Fruit fly (Drosophila melanogaster) Kc167 (cell line): ENCODE measurements around the gene Uggt.

ENCODE experiments used
- Myc ChIP-seq: fragments of >200 bp; optimal IDR thresholded peaks from 2 replicates; lab custom pipeline; 2017; ENCODE audit warnings: missing external identifiers
- Sin3A ChIP-seq: fragments of >200 bp; optimal IDR thresholded peaks from 2 replicates; lab custom pipeline; 2018; ENCODE audit warnings: missing external identifiers
- h ChIP-seq: fragments of >200 bp; optimal IDR thresholded peaks from 3 replicates; lab custom pipeline; 2018; ENCODE audit warnings: missing external identifiers
- insv ChIP-seq: fragments of >200 bp; optimal IDR thresholded peaks from 3 replicates; lab custom pipeline; 2018; ENCODE audit warnings: missing external identifiers
- psq ChIP-seq: fragments of >200 bp; optimal IDR thresholded peaks from 2 replicates; lab custom pipeline; 2017; ENCODE audit warnings: missing external identifiers
- ttk ChIP-seq: sonication (Bioruptor generic); optimal IDR thresholded peaks from 2 replicates; lab custom pipeline; 2017; ENCODE audit warnings: missing external identifiers

Gene Uggt

dm6 chr3L:18865447-18866367 is 6.8 kb upstream of the Uggt start, which contains the start of gene CG14074:
CG14074 (plus strand) TSS chr3L:18866225.
- TF ChIP-seq Myc (lab: Kevin White, UChicago) = no peak

DNA sequence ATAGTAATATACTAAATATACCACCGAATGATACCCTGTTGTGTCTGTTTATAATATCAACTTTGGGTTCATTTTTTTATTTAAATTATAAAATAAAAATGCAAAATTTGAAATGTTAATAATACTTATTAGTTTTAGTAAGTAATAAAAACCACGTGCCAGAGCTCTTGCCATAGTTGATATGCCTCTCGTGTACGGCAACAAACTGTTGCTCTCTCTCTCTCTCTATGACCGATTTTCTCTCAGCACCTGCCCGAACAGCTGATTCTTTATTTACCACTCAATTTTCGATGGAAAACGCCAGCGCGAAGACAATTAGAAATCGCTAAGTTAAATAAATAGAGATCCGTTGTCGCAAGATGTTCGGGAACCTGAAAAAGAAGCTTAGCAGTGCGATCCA is 5.0 kb upstream of the Uggt start, which contains the start of gene Dysb:
Dysb (plus strand) TSS at position 251 of the 400 bp plus-strand sequence.
- no peak for TF ChIP-seq ttk
- TF ChIP-seq psq (lab: Kevin White, UChicago) = no peak
- TF ChIP-seq h (lab: Kevin White, UChicago) = no peak
- no peak for TF ChIP-seq Sin3A (lab: Kevin White, UChicago)

dm6 chr3L:18869035-18869826 is 3.3 kb upstream of the Uggt start, which contains the start of gene Grx1:
Grx1 (plus strand) TSS chr3L:18869230.
- no peak for TF ChIP-seq ttk
- no peak for TF ChIP-seq h (lab: Kevin White, UChicago)
- TF ChIP-seq Sin3A (lab: Kevin White, UChicago) = no peak
- no peak for TF ChIP-seq psq (lab: Kevin White, UChicago)
- no peak for TF ChIP-seq insv (lab: Kevin White, UChicago)
- no peak for TF ChIP-seq Myc (lab: Kevin White, UChicago)

DNA sequence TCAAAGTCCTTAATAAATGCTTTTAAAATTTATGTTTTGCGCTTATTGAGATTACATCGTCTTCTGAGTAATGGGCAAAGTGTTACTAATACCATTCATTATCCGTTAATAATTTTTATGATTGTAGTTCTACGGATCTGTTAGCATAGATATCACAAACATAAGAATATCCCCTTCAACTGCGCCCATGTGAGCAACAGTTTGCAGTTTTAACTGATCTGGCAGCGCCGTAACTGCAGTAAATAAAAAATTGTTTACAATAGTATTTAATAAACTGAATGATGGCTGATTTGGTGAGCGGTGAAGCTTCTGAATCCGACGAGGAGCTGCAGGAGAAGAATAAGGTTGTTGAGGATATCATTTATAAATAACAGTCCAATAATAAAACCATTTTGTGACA is 2.5 kb upstream of the Uggt start, which contains the start of gene Blos3:
Blos3 (plus strand) TSS at position 198 of the 400 bp plus-strand sequence.
- TF ChIP-seq Sin3A (lab: Kevin White, UChicago) = no peak
- TF ChIP-seq h (lab: Kevin White, UChicago) = no peak

dm6 chr3L:18881613-18882012 is 9.1 kb downstream of the Uggt start:
- TF ChIP-seq psq (lab: Kevin White, UChicago) (no peak), Myc (lab: Kevin White, UChicago) (no peak), insv (lab: Kevin White, UChicago) (no peak)

DNA sequence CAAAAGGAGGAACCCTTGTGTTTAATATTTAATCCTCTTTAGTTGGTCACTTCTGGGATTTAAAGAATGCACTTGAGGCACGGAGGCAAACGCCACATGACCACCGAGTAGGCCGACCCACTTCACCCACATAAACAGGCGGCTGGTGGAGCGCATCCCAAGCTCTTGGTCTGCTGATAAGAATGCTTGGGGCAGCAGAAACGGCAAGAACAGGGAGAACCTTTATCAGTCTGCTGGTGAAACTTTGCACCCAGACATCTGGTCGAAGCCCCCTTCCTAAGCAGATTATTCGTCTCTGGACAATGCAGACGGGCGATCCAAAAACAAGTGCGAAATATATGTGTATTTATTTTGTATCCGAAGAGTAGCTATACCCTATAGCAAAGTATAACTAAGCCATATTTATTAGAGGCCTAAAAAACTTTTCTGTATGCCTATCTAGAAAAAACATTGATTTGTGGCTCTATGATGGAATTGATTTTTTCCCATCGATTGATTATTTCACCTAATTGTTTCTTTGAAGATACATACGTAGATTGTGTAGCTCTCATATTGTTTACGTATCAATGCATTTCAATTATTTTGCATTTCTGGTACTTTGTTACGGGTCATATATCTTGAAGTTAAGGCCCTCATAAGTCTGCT is 16.8 kb downstream of the Uggt start:
- TF ChIP-seq h (lab: Kevin White, UChicago) (no peak), ttk (no peak), psq (lab: Kevin White, UChicago) (no peak), Sin3A (lab: Kevin White, UChicago) (no peak), Myc (lab: Kevin White, UChicago) (no peak), insv (lab: Kevin White, UChicago) (no peak)

- TF ChIP-seq insv (lab: Kevin White, UChicago) (no peak), Sin3A (lab: Kevin White, UChicago) (no peak), psq (lab: Kevin White, UChicago) (no peak), Myc (lab: Kevin White, UChicago) (no peak), h (lab: Kevin White, UChicago) (no peak), ttk (no peak)
Measured at dm6 chr3L:18890283-18891175, 18.0 kb downstream of the Uggt start, which contains the start of gene CG3961. CG3961 (minus strand) TSS chr3L:18890483.

- TF ChIP-seq Sin3A (lab: Kevin White, UChicago) (no peak), Myc (lab: Kevin White, UChicago) (no peak), insv (lab: Kevin White, UChicago) (no peak), h (lab: Kevin White, UChicago) (no peak), ttk (no peak), psq (lab: Kevin White, UChicago) (no peak)
Measured at dm6 chr3L:18891986-18892385, 19.4 kb downstream of the Uggt start, which contains the start of gene NijB. NijB (plus strand) TSS chr3L:18892383.

dm6 chr3L:18895079-18895478 is 22.5 kb downstream of the Uggt start:
- no peak for TF ChIP-seq ttk

dm6 chr3L:18896297-18896863 is 23.8 kb downstream of the Uggt start:
- TF ChIP-seq Sin3A (lab: Kevin White, UChicago) = no peak
- no peak for TF ChIP-seq ttk
- no peak for TF ChIP-seq psq (lab: Kevin White, UChicago)
- no peak for TF ChIP-seq insv (lab: Kevin White, UChicago)
- TF ChIP-seq Myc (lab: Kevin White, UChicago) = no peak
- TF ChIP-seq h (lab: Kevin White, UChicago) = no peak
